Worm (Caenorhabditis elegans) whole organism, early embryonic: ENCODE data around the gene Y43C5B.3.

ENCODE experiments used
- B0310.2 ChIP-seq: sonication (generic microtip); optimal IDR thresholded peaks from 2 replicates; lab custom pipeline; 2016; ENCODE audit warnings: mild to moderate bottlenecking, missing genetic modification characterization, missing compliant biosample characterization
- ama-1 ChIP-seq: fragments of 150-350 bp; optimal IDR thresholded peaks from 2 replicates; lab custom pipeline; 2014
- flt-1 ChIP-seq: fragments of 200-800 bp; sonication (Bioruptor generic); IDR thresholded peaks from 2 replicates; pipeline ENCODE4 v1.3.6; 2022; ENCODE audit warnings: missing genetic modification characterization, missing compliant biosample characterization
- hmg-4 ChIP-seq: fragments of 200-800 bp; sonication (Bioruptor generic); optimal IDR thresholded peaks from 2 replicates; lab custom pipeline; 2018; ENCODE audit warnings: mild to moderate bottlenecking, missing genetic modification characterization, missing compliant biosample characterization
- pes-1 ChIP-seq: fragments of 200-800 bp; sonication (Bioruptor generic); IDR thresholded peaks from 2 replicates; pipeline ENCODE4 v1.3.6; 2022; ENCODE audit warnings: missing genetic modification reagents, missing genetic modification characterization, missing compliant biosample characterization
- scrt-1 ChIP-seq: fragments of 200-800 bp; sonication (Bioruptor generic); IDR thresholded peaks from 2 replicates; pipeline ENCODE4 v1.3.6; 2022; ENCODE audit warnings: missing genetic modification characterization, missing compliant biosample characterization

ce11 chrIV:10347528-10347927, 2.9 kb upstream of the Y43C5B.3 start:
- TF ChIP-seq scrt-1 (GFP tag; lab: Robert Waterston, UW), result no peak
- no peak for TF ChIP-seq hmg-4
- no peak for TF ChIP-seq pes-1
- TF ChIP-seq ama-1 (lab: Kevin White, UChicago), result no peak
- no peak for TF ChIP-seq B0310.2 (tag; lab: Kevin White, UChicago)
- TF ChIP-seq flt-1 (GFP tag; lab: Robert Waterston, UW), result no peak
